Worm (Caenorhabditis elegans) whole organism, midembryonic: ENCODE results near the gene Y43F8A.2.

Source experiments
- cog-1 ChIP-seq: sonication (generic microtip); optimal IDR thresholded peaks from 2 replicates; lab custom pipeline; 2016; ENCODE audit warnings: missing genetic modification characterization, missing compliant biosample characterization
- ztf-23 ChIP-seq: fragments of 200-800 bp; sonication (Bioruptor generic); IDR thresholded peaks from 2 replicates; pipeline ENCODE4 v1.3.6; 2022; ENCODE audit warnings: missing genetic modification reagents, missing genetic modification characterization, missing compliant biosample characterization

- TF ChIP-seq cog-1 (tag; lab: Kevin White, UChicago) (no peak), ztf-23 (GFP tag; lab: Robert Waterston, UW) (no peak)
These were observed 1.2 kb upstream of the Y43F8A.2 start, which contains the start of gene Y43F8A.1 for ce11 chrV:19370189-19370588.
